Worm (Caenorhabditis elegans): ENCODE data around the gene R13H4.6.
A peak's percentile ranks its signal among the peaks of the same experiment; 100 is the strongest.

Gene R13H4.6

DNA sequence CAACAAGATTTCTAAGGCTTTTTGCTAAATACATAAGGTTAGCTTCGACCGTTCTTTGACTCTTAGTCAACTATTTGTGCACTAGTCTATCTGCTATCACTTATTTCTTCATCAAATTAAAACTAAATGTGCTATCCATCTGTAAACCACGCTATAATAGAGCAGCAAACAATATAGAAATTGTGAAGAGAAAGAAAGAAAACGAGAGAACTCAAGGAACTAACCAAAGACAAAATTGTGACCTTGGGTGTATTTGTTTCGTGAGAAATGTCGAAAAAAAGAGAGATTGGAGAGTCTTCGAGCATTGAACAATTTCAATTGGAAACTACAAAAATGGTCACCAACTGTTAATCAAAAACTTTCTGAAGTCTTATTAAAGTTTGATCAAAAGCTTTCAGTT lies 22.2 kb downstream of the R13H4.6 start:
- peak; percentile 48 for TF ChIP-seq tbx-2 (tag; optimal IDR thresholded peaks at IDR 0.05)
- peak in 1 of 2 experiments; percentile 9 for TF ChIP-seq lsy-2 (tag; optimal IDR thresholded peaks at IDR 0.05)
- TF ChIP-seq nhr-85 (tag): peak; percentile 42
- peak; percentile 73 for TF ChIP-seq nhr-19 (GFP tag; conservative IDR thresholded peaks at IDR 0.05)
- peak; percentile 2 for TF ChIP-seq C16A3.4 (tag; optimal IDR thresholded peaks at IDR 0.05)
- TF ChIP-seq snu-23 (GFP tag; optimal IDR thresholded peaks at IDR 0.05): peak; percentile 40
- peak; percentile 62 for TF ChIP-seq lin-14 (GFP tag; optimal IDR thresholded peaks at IDR 0.05)
- no peak for TF ChIP-seq C34B4.2 (tag; optimal IDR thresholded peaks at IDR 0.05)
- TF ChIP-seq snpc-4 (tag; optimal IDR thresholded peaks at IDR 0.05): no peak
- peak; percentile 27 for TF ChIP-seq nhr-90 (tag; optimal IDR thresholded peaks at IDR 0.05; ENCODE audit: poor library complexity)
- peak; percentile 64 for TF ChIP-seq nhr-71 (tag; optimal IDR thresholded peaks at IDR 0.05)
- TF ChIP-seq lin-15B (tag; optimal IDR thresholded peaks at IDR 0.05): no peak
- peak; percentile 2 for TF ChIP-seq nhr-77 (tag; optimal IDR thresholded peaks at IDR 0.05)
- TF ChIP-seq lin-35 (GFP tag; optimal IDR thresholded peaks at IDR 0.05): peak in 1 of 2 experiments; percentile 11
- peak in 1 of 2 experiments; percentile 0 for TF ChIP-seq mdl-1 (tag; optimal IDR thresholded peaks at IDR 0.05)
- peak; percentile 68 for TF ChIP-seq nhr-20 (tag; optimal IDR thresholded peaks at IDR 0.05)
- TF ChIP-seq rnt-1 (tag; optimal IDR thresholded peaks at IDR 0.05): peak; percentile 5
- TF ChIP-seq nhr-76 (tag; optimal IDR thresholded peaks at IDR 0.05): no peak

ce11 chrV:11885939-11886338 lies 23.0 kb downstream of the R13H4.6 start:
- TF ChIP-seq zip-4 (GFP tag; optimal IDR thresholded peaks at IDR 0.05) (no peak), fkh-4 (tag; optimal IDR thresholded peaks at IDR 0.05; ENCODE audit: borderline replicate concordance) (no peak), hpl-2 (GFP tag; optimal IDR thresholded peaks at IDR 0.05) (no peak), tbx-2 (tag; optimal IDR thresholded peaks at IDR 0.05) (peak; percentile 90), nhr-237 (tag; optimal IDR thresholded peaks at IDR 0.05) (no peak), elt-3 (tag; optimal IDR thresholded peaks at IDR 0.05) (peak in 3 of 6 experiments; percentile 34 to 89 (median 87)), isw-1 (GFP tag; IDR thresholded peaks at IDR 0.05) (no peak), mep-1 (tag; optimal IDR thresholded peaks at IDR 0.05) (peak; percentile 43), ets-5 (GFP tag; IDR thresholded peaks at IDR 0.05) (no peak), C16A3.4 (tag; optimal IDR thresholded peaks at IDR 0.05) (peak; percentile 61), vab-15 (tag; optimal IDR thresholded peaks at IDR 0.05) (no peak), nhr-76 (tag; optimal IDR thresholded peaks at IDR 0.05) (no peak), nhr-19 (GFP tag; conservative IDR thresholded peaks at IDR 0.05) (peak; percentile 99), nhr-11 (tag; optimal IDR thresholded peaks at IDR 0.05) (no peak), ama-1 (optimal IDR thresholded peaks at IDR 0.05) (peak; percentile 10), snpc-4 (tag; optimal IDR thresholded peaks at IDR 0.05) (peak; percentile 31), aly-2 (tag; optimal IDR thresholded peaks at IDR 0.05) (no peak), egl-27 (tag; optimal IDR thresholded peaks at IDR 0.05) (no peak), ceh-90 (tag; optimal IDR thresholded peaks at IDR 0.05) (no peak), jun-1 (tag; optimal IDR thresholded peaks at IDR 0.05) (peak; percentile 23), irx-1 (tag; optimal IDR thresholded peaks at IDR 0.05) (peak; percentile 13), mdl-1 (tag; optimal IDR thresholded peaks at IDR 0.05) (peak in 1 of 2 experiments; percentile 96), grh-1 (GFP tag; IDR thresholded peaks at IDR 0.05) (peak; percentile 41; the same call in 1 of the 2 replicates), hlh-17 (GFP tag; optimal IDR thresholded peaks at IDR 0.05; ENCODE audit: borderline replicate concordance) (no peak), ceh-63 (GFP tag; optimal IDR thresholded peaks at IDR 0.05) (no peak), sup-37 (GFP tag; optimal IDR thresholded peaks at IDR 0.05) (peak; percentile 39), lsy-2 (tag; optimal IDR thresholded peaks at IDR 0.05) (peak; percentile 51 to 56), hlh-4 (tag; optimal IDR thresholded peaks at IDR 0.05) (no peak), skn-1 (tag; optimal IDR thresholded peaks at IDR 0.05) (no peak), fos-1 (tag; optimal IDR thresholded peaks at IDR 0.05) (no peak), lin-14 (GFP tag; optimal IDR thresholded peaks at IDR 0.05) (peak; percentile 94), nhr-85 (tag) (peak; percentile 90), nhr-12 (tag; optimal IDR thresholded peaks at IDR 0.05) (no peak), unc-130 (tag; optimal IDR thresholded peaks at IDR 0.05) (peak; percentile 83), unc-98 (GFP tag; IDR thresholded peaks at IDR 0.05) (no peak), nhr-47 (tag; optimal IDR thresholded peaks at IDR 0.05) (peak; percentile 60), alr-1 (tag; optimal IDR thresholded peaks at IDR 0.05; ENCODE audit: borderline replicate concordance) (no peak), pqm-1 (tag; optimal IDR thresholded peaks at IDR 0.05) (no peak), ceh-8 (GFP tag; optimal IDR thresholded peaks at IDR 0.05) (no peak), unc-62 (GFP tag; optimal IDR thresholded peaks at IDR 0.05) (no peak), sox-4 (tag; optimal IDR thresholded peaks at IDR 0.05) (no peak), lin-35 (GFP tag; optimal IDR thresholded peaks at IDR 0.05) (peak in 1 of 2 experiments; percentile 81)
